Fruit fly (Drosophila melanogaster) whole organism, embryonic: ENCODE data around the gene Tsf1.
A peak's percentile ranks its signal among the peaks of the same experiment; 100 is the strongest.

Source experiments
- Bgb ChIP-seq: fragments of 200-800 bp; sonication (Bioruptor generic); IDR thresholded peaks from 2 replicates; pipeline ENCODE4 v1.3.6; 2022; ENCODE audit warnings: missing biosample characterization, missing genetic modification characterization; ENCODE audit not compliant: partially characterized antibody
- CG11247 ChIP-seq: fragments of 200-800 bp; sonication (Bioruptor generic); IDR thresholded peaks from 2 replicates; pipeline ENCODE4 v1.3.6; 2022; ENCODE audit warnings: missing biosample characterization, missing genetic modification characterization
- CG11723 ChIP-seq: fragments of 200-800 bp; sonication (Bioruptor generic); optimal IDR thresholded peaks from 2 replicates; lab custom pipeline; 2017; ENCODE audit warnings: missing biosample characterization, mild to moderate bottlenecking, missing genetic modification characterization
- CG14860 ChIP-seq: fragments of 200-800 bp; sonication (Bioruptor generic); IDR thresholded peaks from 3 replicates; pipeline ENCODE4 v1.3.6; 2022; ENCODE audit warnings: missing biosample characterization, missing genetic modification characterization; ENCODE audit not compliant: partially characterized antibody
- CG14965 ChIP-seq: fragments of 200-800 bp; sonication (Bioruptor generic); optimal IDR thresholded peaks from 2 replicates; lab custom pipeline; 2016; ENCODE audit warnings: missing biosample characterization, missing genetic modification characterization, borderline replicate concordance
- CG15011 ChIP-seq: fragments of 200-800 bp; sonication (Bioruptor generic); optimal IDR thresholded peaks from 3 replicates; lab custom pipeline; 2018; ENCODE audit warnings: missing biosample characterization, mild to moderate bottlenecking, missing genetic modification characterization
- CG17361 ChIP-seq: fragments of 200-800 bp; sonication (Bioruptor generic); IDR thresholded peaks from 3 replicates; pipeline ENCODE4 v1.3.6; 2022; ENCODE audit warnings: missing biosample characterization, missing genetic modification characterization
- CG30020 ChIP-seq: fragments of 200-800 bp; optimal IDR thresholded peaks from 2 replicates; lab custom pipeline; 2019; ENCODE audit warnings: missing biosample characterization, mild to moderate bottlenecking, missing genetic modification characterization, moderate library complexity
- CG31388 ChIP-seq: fragments of 200-800 bp; sonication (Bioruptor generic); optimal IDR thresholded peaks from 2 replicates; lab custom pipeline; 2016; ENCODE audit warnings: missing biosample characterization, missing genetic modification characterization
- CG32772 ChIP-seq: fragments of 200-800 bp; sonication (Bioruptor generic); IDR thresholded peaks from 2 replicates; pipeline ENCODE4 v1.3.6; 2022; ENCODE audit warnings: missing biosample characterization, missing genetic modification characterization
- CG33557 ChIP-seq: fragments of 200-800 bp; sonication (Bioruptor generic); optimal IDR thresholded peaks from 2 replicates; lab custom pipeline; 2019; ENCODE audit warnings: missing biosample characterization, mild to moderate bottlenecking, missing genetic modification characterization, moderate library complexity
- CG34376 ChIP-seq: fragments of 200-800 bp; sonication (Bioruptor generic); optimal IDR thresholded peaks from 2 replicates; lab custom pipeline; 2018; ENCODE audit warnings: missing biosample characterization, mild to moderate bottlenecking, missing genetic modification characterization
- CG4360 ChIP-seq: fragments of 200-800 bp; sonication (Bioruptor generic); IDR thresholded peaks from 2 replicates; pipeline ENCODE4 v1.3.6; 2022; ENCODE audit warnings: missing biosample characterization, missing genetic modification characterization
- CG8924 ChIP-seq: fragments of 200-800 bp; optimal IDR thresholded peaks from 3 replicates; lab custom pipeline; 2019; ENCODE audit warnings: missing biosample characterization, mild to moderate bottlenecking, missing genetic modification characterization, moderate library complexity
- CG9437 ChIP-seq: fragments of 200-800 bp; sonication (Bioruptor generic); optimal IDR thresholded peaks from 2 replicates; lab custom pipeline; 2018; ENCODE audit warnings: missing biosample characterization, mild to moderate bottlenecking, missing genetic modification characterization
- CG9797 ChIP-seq: fragments of 200-800 bp; sonication (Bioruptor generic); optimal IDR thresholded peaks from 3 replicates; lab custom pipeline; 2018; ENCODE audit warnings: missing biosample characterization, mild to moderate bottlenecking, missing genetic modification characterization
- CG9817 ChIP-seq: fragments of 200-800 bp; sonication (Bioruptor generic); optimal IDR thresholded peaks from 2 replicates; lab custom pipeline; 2018; ENCODE audit warnings: missing biosample characterization, mild to moderate bottlenecking, missing genetic modification characterization, moderate library complexity
- CG9876 ChIP-seq: fragments of 200-800 bp; sonication (Bioruptor generic); optimal IDR thresholded peaks from 2 replicates; lab custom pipeline; 2016; ENCODE audit warnings: missing biosample characterization, missing genetic modification characterization
- CoRest ChIP-seq: fragments of 200-800 bp; sonication (Bioruptor generic); optimal IDR thresholded peaks from 3 replicates; lab custom pipeline; 2018; ENCODE audit warnings: missing biosample characterization, mild to moderate bottlenecking, missing genetic modification characterization, moderate library complexity
- Dad ChIP-seq: fragments of 200-800 bp; sonication (Bioruptor generic); optimal IDR thresholded peaks from 3 replicates; lab custom pipeline; 2016; ENCODE audit warnings: missing biosample characterization, missing genetic modification characterization
- GATAe ChIP-seq: fragments of 200-800 bp; sonication (Bioruptor generic); conservative IDR thresholded peaks from 2 replicates; pipeline ENCODE4 v1.3.6; 2022; ENCODE audit warnings: missing biosample characterization, missing genetic modification characterization
- HmgD ChIP-seq: fragments of 200-800 bp; sonication (Bioruptor generic); optimal IDR thresholded peaks from 3 replicates; lab custom pipeline; 2016; ENCODE audit warnings: missing biosample characterization, missing genetic modification characterization
- Hr51 ChIP-seq, 2 experiments: fragments of 200-800 bp; sonication (Bioruptor generic); optimal IDR thresholded peaks; 2 replicates in 1 of 2; 3 replicates in 1 of 2; lab custom pipeline; 2016 to 2018; ENCODE audit warnings: missing biosample characterization in 2 of 2, missing genetic modification characterization in 2 of 2, mild to moderate bottlenecking in 1 of 2, moderate library complexity in 1 of 2
- Med ChIP-seq: fragments of 200-800 bp; sonication (Bioruptor generic); peaks from one replicate; lab custom pipeline; 2016; ENCODE audit warnings: missing biosample characterization, missing genetic modification characterization, mild to moderate bottlenecking, inconsistent platforms, moderate library complexity
- NfI ChIP-seq: fragments of 200-800 bp; sonication (Bioruptor generic); optimal IDR thresholded peaks from 3 replicates; lab custom pipeline; 2018; ENCODE audit warnings: missing biosample characterization, mild to moderate bottlenecking, missing genetic modification characterization, moderate library complexity
- Oli ChIP-seq: fragments of 200-800 bp; sonication (Bioruptor generic); optimal IDR thresholded peaks from 2 replicates; lab custom pipeline; 2018; ENCODE audit warnings: missing biosample characterization, mild to moderate bottlenecking, missing genetic modification characterization, moderate library complexity
- Ptx1 ChIP-seq: fragments of 200-800 bp; sonication (Bioruptor generic); IDR thresholded peaks from 2 replicates; pipeline ENCODE4 v1.3.6; 2022; ENCODE audit warnings: missing biosample characterization, missing genetic modification characterization
- Rfx ChIP-seq: fragments of 200-800 bp; sonication (Bioruptor generic); IDR thresholded peaks from 2 replicates; pipeline ENCODE4 v1.3.6; 2022; ENCODE audit warnings: missing biosample characterization, missing genetic modification characterization
- Scr ChIP-seq: fragments of 200-800 bp; sonication (Bioruptor generic); IDR thresholded peaks from 2 replicates; pipeline ENCODE4 v1.3.6; 2022; ENCODE audit warnings: missing biosample characterization, missing genetic modification characterization; ENCODE audit not compliant: partially characterized antibody
- ac ChIP-seq: fragments of 200-800 bp; sonication (Bioruptor generic); optimal IDR thresholded peaks from 3 replicates; lab custom pipeline; 2017; ENCODE audit warnings: missing biosample characterization, mild to moderate bottlenecking, missing genetic modification characterization
- ap ChIP-seq: fragments of 200-800 bp; sonication (Bioruptor generic); IDR thresholded peaks from 2 replicates; pipeline ENCODE4 v1.3.6; 2022; ENCODE audit warnings: missing biosample characterization, missing genetic modification characterization
- bbx ChIP-seq: fragments of 200-800 bp; sonication (Bioruptor generic); IDR thresholded peaks from 2 replicates; pipeline ENCODE4 v1.3.6; 2022; ENCODE audit warnings: missing biosample characterization, missing genetic modification characterization; ENCODE audit not compliant: partially characterized antibody
- cg ChIP-seq: fragments of 200-800 bp; sonication (Bioruptor generic); optimal IDR thresholded peaks from 3 replicates; lab custom pipeline; 2019; ENCODE audit warnings: missing biosample characterization, mild to moderate bottlenecking, missing genetic modification characterization, moderate library complexity
- disco-r ChIP-seq: fragments of 200-800 bp; sonication (Bioruptor generic); optimal IDR thresholded peaks from 2 replicates; lab custom pipeline; 2016; ENCODE audit warnings: missing biosample characterization, missing genetic modification characterization
- grau ChIP-seq: fragments of 200-800 bp; optimal IDR thresholded peaks from 3 replicates; lab custom pipeline; 2019; ENCODE audit warnings: missing biosample characterization, mild to moderate bottlenecking, missing genetic modification characterization, moderate library complexity
- gsb-n ChIP-seq: fragments of 200-800 bp; sonication (Bioruptor generic); optimal IDR thresholded peaks from 3 replicates; lab custom pipeline; 2018; ENCODE audit warnings: missing biosample characterization, mild to moderate bottlenecking, missing genetic modification characterization
- hkb ChIP-seq, 2 experiments: fragments of 200-800 bp in 1 of 2; fragments of >200 bp in 1 of 2; sonication (Bioruptor generic) in 1 of 2; IDR thresholded peaks in 1 of 2; optimal IDR thresholded peaks in 1 of 2; 2 replicates each; pipeline versions ENCODE4 v1.3.6 to Lab custom; 2017 to 2022; ENCODE audit warnings: missing biosample characterization in 1 of 2, missing genetic modification characterization in 1 of 2
- hth ChIP-seq: fragments of >200 bp; optimal IDR thresholded peaks from 2 replicates; lab custom pipeline; 2017; ENCODE audit warnings: inconsistent platforms
- kay ChIP-seq: fragments of 200-800 bp; sonication (Bioruptor generic); optimal IDR thresholded peaks from 2 replicates; lab custom pipeline; 2016; ENCODE audit warnings: missing biosample characterization, missing genetic modification characterization
- kni ChIP-seq: fragments of 200-800 bp; sonication (Bioruptor generic); optimal IDR thresholded peaks from 3 replicates; lab custom pipeline; 2017; ENCODE audit warnings: mild to moderate bottlenecking, missing biosample characterization, missing genetic modification reagents, missing genetic modification characterization
- lmd ChIP-seq: fragments of 200-800 bp; sonication (Bioruptor generic); IDR thresholded peaks from 2 replicates; pipeline ENCODE4 v1.3.6; 2022; ENCODE audit warnings: missing biosample characterization, missing genetic modification characterization
- mirr ChIP-seq: fragments of 200-800 bp; sonication (Bioruptor generic); optimal IDR thresholded peaks from 3 replicates; lab custom pipeline; 2018; ENCODE audit warnings: missing biosample characterization, mild to moderate bottlenecking, missing genetic modification characterization
- row ChIP-seq: fragments of 200-800 bp; sonication (Bioruptor generic); IDR thresholded peaks from 3 replicates; pipeline ENCODE4 v1.3.6; 2022; ENCODE audit warnings: missing biosample characterization, missing genetic modification characterization
- sens-2 ChIP-seq: fragments of 200-800 bp; sonication (Bioruptor generic); IDR thresholded peaks from 2 replicates; pipeline ENCODE4 v1.3.6; 2022; ENCODE audit warnings: missing biosample characterization, missing genetic modification characterization
- slbo ChIP-seq: fragments of 200-800 bp; sonication (Bioruptor generic); IDR thresholded peaks from 2 replicates; pipeline ENCODE4 v1.3.6; 2022; ENCODE audit warnings: missing biosample characterization, missing genetic modification characterization
- sr ChIP-seq: fragments of 200-800 bp; sonication (Bioruptor generic); IDR thresholded peaks from 3 replicates; pipeline ENCODE4 v1.3.6; 2022; ENCODE audit warnings: missing biosample characterization, missing genetic modification characterization
- stc ChIP-seq: fragments of 200-800 bp; sonication (Bioruptor generic); IDR thresholded peaks from 2 replicates; pipeline ENCODE4 v1.3.6; 2022; ENCODE audit warnings: missing biosample characterization, missing genetic modification characterization
- tio ChIP-seq: fragments of 200-800 bp; sonication (Bioruptor generic); optimal IDR thresholded peaks from 2 replicates; lab custom pipeline; 2017; ENCODE audit warnings: missing biosample characterization, missing genetic modification characterization, inconsistent platforms
- wek ChIP-seq: fragments of 200-800 bp; sonication (Bioruptor generic); optimal IDR thresholded peaks from 3 replicates; lab custom pipeline; 2018; ENCODE audit warnings: missing biosample characterization, mild to moderate bottlenecking, missing genetic modification characterization, moderate library complexity

Tsf1 gene

dm6 chrX:18406593-18407393, 19.9 kb downstream of the Tsf1 start (continued):
- TF ChIP-seq CG9437 (GFP tag; lab: Kevin White, UChicago): no peak
- TF ChIP-seq CG32772 (GFP tag; lab: Robert Waterston, UW): no peak
- TF ChIP-seq stc: no peak
- peak in 1 of 2 experiments; percentile 23 for TF ChIP-seq Hr51 (GFP tag; optimal IDR thresholded peaks at IDR 0.05; lab: Kevin White, UChicago)
- no peak for TF ChIP-seq CG9817 (tag; lab: Kevin White, UChicago)
- no peak for TF ChIP-seq Ptx1 (GFP tag; lab: Robert Waterston, UW)
- TF ChIP-seq HmgD (GFP tag; lab: Kevin White, UChicago): no peak
- TF ChIP-seq disco-r (GFP tag; lab: Kevin White, UChicago): no peak
- no peak for TF ChIP-seq hkb (optimal IDR thresholded peaks at IDR 0.05; lab: Kevin White, UChicago)
- TF ChIP-seq hkb (GFP tag; IDR thresholded peaks at IDR 0.05; lab: Robert Waterston, UW): no peak
- no peak for TF ChIP-seq CG14860
- no peak for TF ChIP-seq CG11723 (GFP tag; lab: Kevin White, UChicago)
- TF ChIP-seq Scr (GFP tag; lab: Robert Waterston, UW): no peak
- no peak for TF ChIP-seq gsb-n (tag; lab: Kevin White, UChicago)
- no peak for TF ChIP-seq Dad (GFP tag; lab: Kevin White, UChicago)
- no peak for TF ChIP-seq CG33557 (GFP tag; lab: Kevin White, UChicago)
- peak; percentile 22; the same call in 1 of the 2 replicates for TF ChIP-seq slbo
- TF ChIP-seq kni: no peak
- no peak for TF ChIP-seq CG15011 (GFP tag; lab: Kevin White, UChicago)
- 0 out of 3 replicates have a peak, but pooled peaks have one; percentile 21 for TF ChIP-seq sr
- TF ChIP-seq hth: no peak
- peak; percentile 1 for TF ChIP-seq CoRest (tag; lab: Kevin White, UChicago)
- no peak for TF ChIP-seq tio (GFP tag; lab: Kevin White, UChicago)
- TF ChIP-seq grau (tag; lab: Kevin White, UChicago): peak; percentile 6
- TF ChIP-seq CG8924 (tag; lab: Kevin White, UChicago): no peak
- TF ChIP-seq sens-2 (GFP tag; lab: Robert Waterston, UW): no peak
- TF ChIP-seq CG14965 (GFP tag; lab: Kevin White, UChicago): no peak
- no peak for TF ChIP-seq CG30020 (tag; lab: Kevin White, UChicago)
- TF ChIP-seq CG9876 (GFP tag; lab: Kevin White, UChicago): no peak
- no peak for TF ChIP-seq lmd (GFP tag; lab: Robert Waterston, UW)
- peak; percentile 75 for TF ChIP-seq Med (GFP tag; lab: Kevin White, UChicago)
- TF ChIP-seq GATAe (GFP tag; lab: Robert Waterston, UW): peak; percentile 70
- TF ChIP-seq CG9797: no peak
- no peak for TF ChIP-seq ap (GFP tag; lab: Robert Waterston, UW)
- no peak for TF ChIP-seq CG11247 (GFP tag; lab: Robert Waterston, UW)
- peak; percentile 65 for TF ChIP-seq row (GFP tag; lab: Robert Waterston, UW)
- TF ChIP-seq wek (GFP tag; lab: Kevin White, UChicago): no peak
- TF ChIP-seq ac (GFP tag; lab: Kevin White, UChicago): no peak
- peak; percentile 31; the same call in 1 of the 2 replicates for TF ChIP-seq CG4360
- no peak for TF ChIP-seq Bgb (GFP tag; lab: Robert Waterston, UW)
- TF ChIP-seq Oli: peak; percentile 10
- TF ChIP-seq bbx (GFP tag; lab: Robert Waterston, UW): no peak
- no peak for TF ChIP-seq CG31388
- peak; percentile 2 for TF ChIP-seq cg (GFP tag; lab: Kevin White, UChicago)
- peak; percentile 59 for TF ChIP-seq CG34376 (GFP tag; lab: Kevin White, UChicago)
- TF ChIP-seq CG17361 (GFP tag; lab: Robert Waterston, UW): peak; percentile 24; the same call in 1 of the 3 replicates
- TF ChIP-seq kay (GFP tag; lab: Kevin White, UChicago): no peak
- TF ChIP-seq Rfx: peak; percentile 14; the same call in 1 of the 2 replicates
- peak; percentile 71 for TF ChIP-seq mirr (GFP tag; lab: Kevin White, UChicago)
- no peak for TF ChIP-seq NfI
